Worm (Caenorhabditis elegans) whole organism, midembryonic: ENCODE measurements around the gene best-2.

Experiments
- T22C8.4 ChIP-seq: fragments of 200-800 bp; sonication (Bioruptor generic); IDR thresholded peaks from 2 replicates; pipeline ENCODE4 v1.3.6; 2022; ENCODE audit warnings: missing genetic modification characterization, missing compliant biosample characterization
- cog-1 ChIP-seq: sonication (generic microtip); optimal IDR thresholded peaks from 2 replicates; lab custom pipeline; 2016; ENCODE audit warnings: missing genetic modification characterization, missing compliant biosample characterization
- flt-1 ChIP-seq: fragments of 200-800 bp; sonication (Bioruptor generic); IDR thresholded peaks from 2 replicates; pipeline ENCODE4 v1.3.6; 2022; ENCODE audit warnings: missing genetic modification characterization, missing compliant biosample characterization
- klf-2 ChIP-seq: fragments of 200-800 bp; sonication (Bioruptor generic); conservative IDR thresholded peaks from 2 replicates; pipeline ENCODE4 v1.3.6; 2022; ENCODE audit warnings: missing genetic modification reagents, missing genetic modification characterization, missing compliant biosample characterization
- med-1 ChIP-seq: sonication (generic microtip); optimal IDR thresholded peaks from 2 replicates; lab custom pipeline; 2017; ENCODE audit warnings: missing genetic modification characterization, mild to moderate bottlenecking, missing compliant biosample characterization, antibody characterized with exemption, missing genetic modification reagents; ENCODE audit not compliant: insufficient read depth
- ref-1 ChIP-seq: fragments of 200-800 bp; sonication (Bioruptor generic); conservative IDR thresholded peaks from 2 replicates; pipeline ENCODE4 v1.3.6; 2022; ENCODE audit warnings: missing genetic modification reagents, missing genetic modification characterization, missing compliant biosample characterization
- tab-1 ChIP-seq: fragments of 200-800 bp; sonication (Bioruptor generic); IDR thresholded peaks from 2 replicates; pipeline ENCODE4 v1.3.6; 2022; ENCODE audit warnings: missing genetic modification characterization, missing compliant biosample characterization
- ztf-23 ChIP-seq: fragments of 200-800 bp; sonication (Bioruptor generic); IDR thresholded peaks from 2 replicates; pipeline ENCODE4 v1.3.6; 2022; ENCODE audit warnings: missing genetic modification reagents, missing genetic modification characterization, missing compliant biosample characterization
- ztf-29 ChIP-seq: fragments of 200-800 bp; sonication (Bioruptor generic); IDR thresholded peaks from 2 replicates; pipeline ENCODE4 v1.3.6; 2022; ENCODE audit warnings: missing genetic modification reagents, missing genetic modification characterization, missing compliant biosample characterization

The best-2 gene

ce11 chrIV:13078342-13078741 is 34.5 kb downstream of the best-2 start:
- TF ChIP-seq cog-1 (tag; lab: Kevin White, UChicago) (no peak), tab-1 (GFP tag; lab: Robert Waterston, UW) (no peak)

ce11 chrIV:13077694-13078093 is 35.2 kb downstream of the best-2 start:
- no peak for TF ChIP-seq klf-2 (GFP tag; lab: Robert Waterston, UW)

- TF ChIP-seq klf-2 (GFP tag; lab: Robert Waterston, UW) (no peak), ztf-23 (GFP tag; lab: Robert Waterston, UW) (no peak), ztf-29 (GFP tag; lab: Robert Waterston, UW) (no peak), ref-1 (GFP tag; lab: Robert Waterston, UW) (no peak), flt-1 (GFP tag; lab: Robert Waterston, UW) (no peak), cog-1 (tag; lab: Kevin White, UChicago) (no peak), med-1 (GFP tag; lab: Kevin White, UChicago) (no peak), T22C8.4 (GFP tag; lab: Robert Waterston, UW) (no peak), tab-1 (GFP tag; lab: Robert Waterston, UW) (no peak)
These were observed 36.3 kb downstream of the best-2 start, which contains the start of gene C39E9.7 for ce11 chrIV:13076620-13077019. C39E9.7 (minus strand) TSS chrIV:13076720.

ce11 chrIV:13075625-13076252 is 37.1 kb downstream of the best-2 start:
- TF ChIP-seq flt-1 (GFP tag; lab: Robert Waterston, UW) (no peak), cog-1 (tag; lab: Kevin White, UChicago) (no peak), tab-1 (GFP tag; lab: Robert Waterston, UW) (no peak), med-1 (GFP tag; lab: Kevin White, UChicago) (no peak), ztf-23 (GFP tag; lab: Robert Waterston, UW) (no peak), T22C8.4 (GFP tag; lab: Robert Waterston, UW) (no peak), klf-2 (GFP tag; lab: Robert Waterston, UW) (no peak), ref-1 (GFP tag; lab: Robert Waterston, UW) (no peak), ztf-29 (GFP tag; lab: Robert Waterston, UW) (no peak)

ce11 chrIV:13071445-13071844 is 41.4 kb downstream of the best-2 start, which contains the start of gene scl-8:
scl-8 (plus strand) TSS chrIV:13071745.
- TF ChIP-seq ref-1 (GFP tag; lab: Robert Waterston, UW) (no peak), flt-1 (GFP tag; lab: Robert Waterston, UW) (no peak), ztf-29 (GFP tag; lab: Robert Waterston, UW) (no peak), klf-2 (GFP tag; lab: Robert Waterston, UW) (no peak), ztf-23 (GFP tag; lab: Robert Waterston, UW) (no peak), tab-1 (GFP tag; lab: Robert Waterston, UW) (no peak), T22C8.4 (GFP tag; lab: Robert Waterston, UW) (no peak), med-1 (GFP tag; lab: Kevin White, UChicago) (no peak), cog-1 (tag; lab: Kevin White, UChicago) (no peak)

- TF ChIP-seq med-1 (GFP tag; lab: Kevin White, UChicago) (no peak), flt-1 (GFP tag; lab: Robert Waterston, UW) (no peak), T22C8.4 (GFP tag; lab: Robert Waterston, UW) (no peak), klf-2 (GFP tag; lab: Robert Waterston, UW) (no peak)
These were observed 42.7 kb downstream of the best-2 start, which contains the start of gene scl-7 for ce11 chrIV:13070142-13070541. scl-7 (plus strand) TSS chrIV:13070442.

- TF ChIP-seq ref-1 (GFP tag; lab: Robert Waterston, UW) = no peak
- TF ChIP-seq cog-1 (tag; lab: Kevin White, UChicago) = no peak
- TF ChIP-seq klf-2 (GFP tag; lab: Robert Waterston, UW) = no peak
- no peak for TF ChIP-seq ztf-29 (GFP tag; lab: Robert Waterston, UW)
- no peak for TF ChIP-seq med-1 (GFP tag; lab: Kevin White, UChicago)
These were observed 44.4 kb downstream of the best-2 start, which contains the start of gene scl-6 for ce11 chrIV:13068451-13068850. scl-6 (plus strand) TSS chrIV:13068751.

- TF ChIP-seq klf-2 (GFP tag; lab: Robert Waterston, UW) (no peak), T22C8.4 (GFP tag; lab: Robert Waterston, UW) (no peak), med-1 (GFP tag; lab: Kevin White, UChicago) (no peak), ref-1 (GFP tag; lab: Robert Waterston, UW) (no peak), tab-1 (GFP tag; lab: Robert Waterston, UW) (no peak), ztf-23 (GFP tag; lab: Robert Waterston, UW) (no peak), flt-1 (GFP tag; lab: Robert Waterston, UW) (no peak), ztf-29 (GFP tag; lab: Robert Waterston, UW) (no peak), cog-1 (tag; lab: Kevin White, UChicago) (no peak)
These were observed 45.7 kb downstream of the best-2 start, which contains the start of gene col-131 for ce11 chrIV:13067200-13067599. col-131 (minus strand) TSS chrIV:13067300.

ce11 chrIV:13066044-13066443 is 46.8 kb downstream of the best-2 start:
- TF ChIP-seq cog-1 (tag; lab: Kevin White, UChicago) = no peak

ce11 chrIV:13063714-13064113 is 49.2 kb downstream of the best-2 start, which contains the start of gene scl-5:
scl-5 (plus strand) TSS chrIV:13064014.
- TF ChIP-seq ref-1 (GFP tag; lab: Robert Waterston, UW) (no peak), T22C8.4 (GFP tag; lab: Robert Waterston, UW) (no peak), klf-2 (GFP tag; lab: Robert Waterston, UW) (no peak), cog-1 (tag; lab: Kevin White, UChicago) (no peak), flt-1 (GFP tag; lab: Robert Waterston, UW) (no peak), ztf-29 (GFP tag; lab: Robert Waterston, UW) (no peak), med-1 (GFP tag; lab: Kevin White, UChicago) (no peak), tab-1 (GFP tag; lab: Robert Waterston, UW) (no peak), ztf-23 (GFP tag; lab: Robert Waterston, UW) (no peak)
